Worm (Caenorhabditis elegans) whole organism, L4/young adult: ENCODE data around the gene dkf-2.

ENCODE experiments used
- W03F9.2 ChIP-seq: fragments of 150-350 bp; optimal IDR thresholded peaks from 2 replicates; lab custom pipeline; 2014; ENCODE audit warnings: missing biosample characterization, missing genetic modification characterization
- him-1 ChIP-seq: sonication (generic microtip); optimal IDR thresholded peaks from 2 replicates; lab custom pipeline; 2016; ENCODE audit warnings: missing genotype, missing genetic modification reagents, missing genetic modification characterization, missing compliant biosample characterization

- TF ChIP-seq him-1 (tag; lab: Kevin White, UChicago) (no peak), W03F9.2 (tag; lab: Kevin White, UChicago) (no peak)
Measured at ce11 chrV:16812371-16812770, 64.9 kb downstream of the dkf-2 start.
